Fruit fly (Drosophila melanogaster) whole organism: ENCODE data around the gene Set2.

ENCODE experiments used
- CG8478 ChIP-seq: fragments of >200 bp; optimal IDR thresholded peaks from 2 replicates; lab custom pipeline; 2018; ENCODE audit warnings: inconsistent platforms
- Dll ChIP-seq: fragments of >200 bp; optimal IDR thresholded peaks from 2 replicates; lab custom pipeline; 2017
- EcR ChIP-seq, 2 experiments: fragments of >200 bp; optimal IDR thresholded peaks; 2 replicates each; lab custom pipeline; 2017; ENCODE audit warnings: missing biosample characterization in 2 of 2, missing genetic modification characterization in 2 of 2, missing genetic modification reagents in 2 of 2
- pan ChIP-seq: fragments of >200 bp; optimal IDR thresholded peaks from 2 replicates; lab custom pipeline; 2017
- psq ChIP-seq: fragments of >200 bp; optimal IDR thresholded peaks from 2 replicates; lab custom pipeline; 2017
- usp ChIP-seq: fragments of >200 bp; optimal IDR thresholded peaks from 2 replicates; lab custom pipeline; 2017; ENCODE audit warnings: missing biosample characterization, missing genetic modification characterization, mixed read lengths

DNA sequence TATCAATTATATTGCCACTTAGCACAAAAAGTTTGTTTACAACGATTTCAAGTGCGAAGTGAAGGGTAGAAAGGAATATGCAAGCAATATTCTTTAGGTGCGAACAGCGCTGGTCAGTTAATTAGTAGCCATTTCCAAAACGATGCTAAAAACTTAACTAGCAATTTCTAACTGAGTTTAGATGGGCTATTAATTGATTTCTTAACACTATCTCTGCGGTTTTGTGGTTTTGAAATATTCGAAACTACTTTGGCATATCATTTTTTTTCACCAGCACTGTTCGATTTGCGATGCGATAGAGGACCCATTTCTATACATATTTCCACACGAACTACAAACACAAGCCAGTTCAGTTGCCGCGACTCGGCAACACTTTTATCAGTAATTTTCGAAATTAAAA, 36.5 kb upstream of the Set2 start:
- TF ChIP-seq Dll (no peak), pan (lab: Kevin White, UChicago) (no peak), usp (GFP tag; lab: Kevin White, UChicago) (no peak), EcR (GFP tag; optimal IDR thresholded peaks at IDR 0.05; lab: Kevin White, UChicago) (no peak), CG8478 (lab: Kevin White, UChicago) (no peak), psq (lab: Kevin White, UChicago) (no peak)
